Fruit fly (Drosophila melanogaster) whole organism, embryonic: ENCODE data around the gene Kdm3.
A peak's percentile ranks its signal among the peaks of the same experiment; 100 is the strongest.

Source experiments
- Bgb ChIP-seq: fragments of 200-800 bp; sonication (Bioruptor generic); IDR thresholded peaks from 2 replicates; pipeline ENCODE4 v1.3.6; 2022; ENCODE audit warnings: missing biosample characterization, missing genetic modification characterization; ENCODE audit not compliant: partially characterized antibody
- CG10274 ChIP-seq: fragments of 200-800 bp; sonication (Bioruptor generic); optimal IDR thresholded peaks from 3 replicates; lab custom pipeline; 2017; ENCODE audit warnings: missing biosample characterization, mild to moderate bottlenecking, missing genetic modification characterization
- CG10565 ChIP-seq: fragments of 200-800 bp; sonication (Bioruptor generic); optimal IDR thresholded peaks from 3 replicates; lab custom pipeline; 2016; ENCODE audit warnings: missing biosample characterization, mild to moderate bottlenecking, missing genetic modification characterization
- CG10959 ChIP-seq: fragments of 200-800 bp; sonication (Bioruptor generic); IDR thresholded peaks from 2 replicates; pipeline ENCODE4 v1.3.6; 2022; ENCODE audit warnings: missing biosample characterization, missing genetic modification characterization
- CG11695 ChIP-seq: fragments of 200-800 bp; sonication (Bioruptor generic); IDR thresholded peaks from 3 replicates; pipeline ENCODE4 v1.3.6; 2022; ENCODE audit warnings: missing biosample characterization, missing genetic modification characterization
- CG12104 ChIP-seq: fragments of 200-800 bp; sonication (Bioruptor generic); optimal IDR thresholded peaks from 3 replicates; lab custom pipeline; 2016; ENCODE audit warnings: missing biosample characterization, missing genetic modification characterization
- CG12155 ChIP-seq: fragments of 200-800 bp; sonication (Bioruptor generic); optimal IDR thresholded peaks from 3 replicates; lab custom pipeline; 2016; ENCODE audit warnings: missing biosample characterization, missing genetic modification characterization
- CG12219 ChIP-seq: fragments of 200-800 bp; sonication (Bioruptor generic); optimal IDR thresholded peaks from 3 replicates; lab custom pipeline; 2018; ENCODE audit warnings: missing biosample characterization, mild to moderate bottlenecking, missing genetic modification characterization
- CG16815 ChIP-seq: fragments of 200-800 bp; sonication (Bioruptor generic); optimal IDR thresholded peaks from 3 replicates; lab custom pipeline; 2017; ENCODE audit warnings: missing biosample characterization, mild to moderate bottlenecking, missing genetic modification characterization
- CG17359 ChIP-seq: fragments of 200-800 bp; sonication (Bioruptor generic); optimal IDR thresholded peaks from 3 replicates; lab custom pipeline; 2018; ENCODE audit warnings: missing biosample characterization, mild to moderate bottlenecking, missing genetic modification characterization, moderate library complexity
- CG18764 ChIP-seq: fragments of 200-800 bp; sonication (Bioruptor generic); optimal IDR thresholded peaks from 3 replicates; lab custom pipeline; 2016; ENCODE audit warnings: missing biosample characterization, missing genetic modification characterization
- CG2129 ChIP-seq: fragments of 200-800 bp; sonication (Bioruptor generic); IDR thresholded peaks from 2 replicates; pipeline ENCODE4 v1.3.6; 2022; ENCODE audit warnings: missing biosample characterization, missing genetic modification characterization; ENCODE audit not compliant: partially characterized antibody
- CG2712 ChIP-seq: fragments of 200-800 bp; optimal IDR thresholded peaks from 3 replicates; lab custom pipeline; 2019; ENCODE audit warnings: missing biosample characterization, mild to moderate bottlenecking, missing genetic modification characterization, moderate library complexity
- CG33557 ChIP-seq: fragments of 200-800 bp; sonication (Bioruptor generic); optimal IDR thresholded peaks from 2 replicates; lab custom pipeline; 2019; ENCODE audit warnings: missing biosample characterization, mild to moderate bottlenecking, missing genetic modification characterization, moderate library complexity
- CG34224 ChIP-seq: fragments of 200-800 bp; sonication (Bioruptor generic); IDR thresholded peaks from 3 replicates; pipeline ENCODE4 v1.3.6; 2022; ENCODE audit warnings: missing biosample characterization, missing genetic modification characterization; ENCODE audit not compliant: partially characterized antibody
- CG3847 ChIP-seq: fragments of 200-800 bp; sonication (Bioruptor generic); IDR thresholded peaks from 2 replicates; pipeline ENCODE4 v1.3.6; 2022; ENCODE audit warnings: missing biosample characterization, missing genetic modification characterization
- CG42726 ChIP-seq: fragments of 200-800 bp; sonication (Bioruptor generic); IDR thresholded peaks from 2 replicates; pipeline ENCODE4 v1.3.6; 2022; ENCODE audit warnings: missing biosample characterization, missing genetic modification characterization; ENCODE audit not compliant: partially characterized antibody
- CG4360 ChIP-seq: fragments of 200-800 bp; sonication (Bioruptor generic); IDR thresholded peaks from 2 replicates; pipeline ENCODE4 v1.3.6; 2022; ENCODE audit warnings: missing biosample characterization, missing genetic modification characterization
- CG4820 ChIP-seq: fragments of 200-800 bp; sonication (Bioruptor generic); optimal IDR thresholded peaks from 3 replicates; lab custom pipeline; 2016; ENCODE audit warnings: missing biosample characterization, missing genetic modification characterization
- CG7556 ChIP-seq: fragments of 200-800 bp; sonication (Bioruptor generic); optimal IDR thresholded peaks from 2 replicates; lab custom pipeline; 2017; ENCODE audit warnings: missing biosample characterization, mild to moderate bottlenecking, missing genetic modification characterization
- CG9437 ChIP-seq: fragments of 200-800 bp; sonication (Bioruptor generic); optimal IDR thresholded peaks from 2 replicates; lab custom pipeline; 2018; ENCODE audit warnings: missing biosample characterization, mild to moderate bottlenecking, missing genetic modification characterization
- CG9797 ChIP-seq: fragments of 200-800 bp; sonication (Bioruptor generic); optimal IDR thresholded peaks from 3 replicates; lab custom pipeline; 2018; ENCODE audit warnings: missing biosample characterization, mild to moderate bottlenecking, missing genetic modification characterization
- Camta ChIP-seq: fragments of 200-800 bp; sonication (Bioruptor generic); optimal IDR thresholded peaks from 2 replicates; lab custom pipeline; 2016; ENCODE audit warnings: missing biosample characterization, missing genetic modification characterization
- D ChIP-seq, 2 experiments: fragments of 200-800 bp in 1 of 2; fragments of >200 bp in 1 of 2; sonication (Bioruptor generic) in 1 of 2; optimal IDR thresholded peaks; 2 replicates in 1 of 2; 3 replicates in 1 of 2; lab custom pipeline; 2017; ENCODE audit warnings: mild to moderate bottlenecking in 1 of 2, missing biosample characterization in 1 of 2, missing genetic modification characterization in 1 of 2, missing genetic modification reagents in 1 of 2
- Dll ChIP-seq: fragments of 200-800 bp; sonication (Bioruptor generic); IDR thresholded peaks from 4 replicates; pipeline ENCODE4 v1.3.6; 2022; ENCODE audit warnings: missing biosample characterization, missing genetic modification characterization; ENCODE audit not compliant: partially characterized antibody
- Doc2 ChIP-seq: fragments of 200-800 bp; sonication (Bioruptor generic); IDR thresholded peaks from 2 replicates; pipeline ENCODE4 v1.3.6; 2022; ENCODE audit warnings: missing biosample characterization, missing genetic modification characterization
- Ets65A ChIP-seq: fragments of 200-800 bp; sonication (Bioruptor generic); peaks from one replicate; lab custom pipeline; 2016; ENCODE audit warnings: missing biosample characterization, missing genetic modification characterization
- Fer1 ChIP-seq: fragments of 200-800 bp; sonication (Bioruptor generic); optimal IDR thresholded peaks from 2 replicates; lab custom pipeline; 2017; ENCODE audit warnings: missing biosample characterization, mild to moderate bottlenecking, missing genetic modification characterization
- GATAe ChIP-seq: fragments of 200-800 bp; sonication (Bioruptor generic); conservative IDR thresholded peaks from 2 replicates; pipeline ENCODE4 v1.3.6; 2022; ENCODE audit warnings: missing biosample characterization, missing genetic modification characterization
- Hr3 ChIP-seq: fragments of 200-800 bp; sonication (Bioruptor generic); optimal IDR thresholded peaks from 3 replicates; lab custom pipeline; 2016; ENCODE audit warnings: missing biosample characterization, missing genetic modification characterization
- Hr51 ChIP-seq, 2 experiments: fragments of 200-800 bp; sonication (Bioruptor generic); optimal IDR thresholded peaks; 2 replicates in 1 of 2; 3 replicates in 1 of 2; lab custom pipeline; 2016 to 2018; ENCODE audit warnings: missing biosample characterization in 2 of 2, missing genetic modification characterization in 2 of 2, mild to moderate bottlenecking in 1 of 2, moderate library complexity in 1 of 2
- Max ChIP-seq: fragments of 200-800 bp; sonication (Bioruptor generic); optimal IDR thresholded peaks from 2 replicates; lab custom pipeline; 2016; ENCODE audit warnings: missing biosample characterization, mild to moderate bottlenecking, missing genetic modification characterization
- NC2β ChIP-seq: fragments of 200-800 bp; sonication (Bioruptor generic); optimal IDR thresholded peaks from 2 replicates; lab custom pipeline; 2016; ENCODE audit warnings: missing biosample characterization, missing genetic modification characterization
- NK7.1 ChIP-seq: fragments of 200-800 bp; sonication (Bioruptor generic); optimal IDR thresholded peaks from 3 replicates; lab custom pipeline; 2016; ENCODE audit warnings: missing biosample characterization, missing genetic modification characterization
- PHDP ChIP-seq: fragments of 200-800 bp; sonication (Bioruptor generic); optimal IDR thresholded peaks from 3 replicates; lab custom pipeline; 2018; ENCODE audit warnings: missing biosample characterization, mild to moderate bottlenecking, missing genetic modification characterization, moderate library complexity
- Pdp1 ChIP-seq, 2 experiments: fragments of 200-800 bp; sonication (Bioruptor generic); optimal IDR thresholded peaks; 3 replicates each; lab custom pipeline; 2016; ENCODE audit warnings: missing biosample characterization in 2 of 2, missing genetic modification characterization in 2 of 2, mild to moderate bottlenecking in 1 of 2, moderate library complexity in 1 of 2
- bcd ChIP-seq: fragments of 200-800 bp; sonication (Bioruptor generic); optimal IDR thresholded peaks from 2 replicates; lab custom pipeline; 2017; ENCODE audit warnings: missing biosample characterization, mild to moderate bottlenecking, missing genetic modification characterization
- bowl ChIP-seq: fragments of 200-800 bp; sonication (Bioruptor generic); IDR thresholded peaks from 2 replicates; pipeline ENCODE4 v1.3.6; 2022; ENCODE audit warnings: missing biosample characterization, missing genetic modification characterization
- da ChIP-seq: fragments of 200-800 bp; sonication (Bioruptor generic); optimal IDR thresholded peaks from 2 replicates; lab custom pipeline; 2016; ENCODE audit warnings: missing biosample characterization, missing genetic modification characterization
- gro ChIP-seq: fragments of 200-800 bp; sonication (Bioruptor generic); optimal IDR thresholded peaks from 2 replicates; lab custom pipeline; 2016; ENCODE audit warnings: missing biosample characterization, missing genetic modification characterization
- lilli ChIP-seq: fragments of 200-800 bp; sonication (Bioruptor generic); optimal IDR thresholded peaks from 3 replicates; lab custom pipeline; 2016; ENCODE audit warnings: missing biosample characterization, missing genetic modification characterization
- p53 ChIP-seq: fragments of 200-800 bp; sonication (Bioruptor generic); optimal IDR thresholded peaks from 2 replicates; lab custom pipeline; 2016; ENCODE audit warnings: missing biosample characterization, missing genetic modification characterization
- phol ChIP-seq: fragments of 200-800 bp; sonication (Bioruptor generic); optimal IDR thresholded peaks from 3 replicates; lab custom pipeline; 2018; ENCODE audit warnings: missing biosample characterization, mild to moderate bottlenecking, missing genetic modification characterization, moderate library complexity
- repo ChIP-seq: fragments of 200-800 bp; sonication (Bioruptor generic); optimal IDR thresholded peaks from 2 replicates; lab custom pipeline; 2016; ENCODE audit warnings: missing biosample characterization, missing genetic modification characterization
- ro ChIP-seq: fragments of 200-800 bp; sonication (Bioruptor generic); IDR thresholded peaks from 2 replicates; pipeline ENCODE4 v1.3.6; 2022; ENCODE audit warnings: missing biosample characterization, missing genetic modification characterization
- scrt ChIP-seq: fragments of 200-800 bp; sonication (Bioruptor generic); optimal IDR thresholded peaks from 2 replicates; lab custom pipeline; 2018; ENCODE audit warnings: missing biosample characterization, mild to moderate bottlenecking, missing genetic modification characterization, moderate library complexity
- unc-4 ChIP-seq: fragments of 200-800 bp; sonication (Bioruptor generic); IDR thresholded peaks from 2 replicates; pipeline ENCODE4 v1.3.6; 2022; ENCODE audit warnings: missing biosample characterization, missing genetic modification characterization; ENCODE audit not compliant: partially characterized antibody
- zen2 ChIP-seq: fragments of 200-800 bp; sonication (Bioruptor generic); IDR thresholded peaks from 3 replicates; pipeline ENCODE4 v1.3.6; 2022; ENCODE audit warnings: missing biosample characterization, missing genetic modification characterization; ENCODE audit not compliant: partially characterized antibody

Gene Kdm3

dm6 chr3R:9563240-9563992, 47.6 kb downstream of the Kdm3 start, which contains the start of the genes CG9393 and Vps45 (continued):
- peak; percentile 63 for TF ChIP-seq CG12155 (GFP tag; lab: Kevin White, UChicago)
- TF ChIP-seq repo (GFP tag; lab: Kevin White, UChicago) = no peak
- TF ChIP-seq phol = peak; percentile 76
- TF ChIP-seq CG10274 (GFP tag; lab: Kevin White, UChicago) = no peak
- peak; percentile 84 for TF ChIP-seq lilli
- no peak for TF ChIP-seq p53 (GFP tag; lab: Kevin White, UChicago)
- TF ChIP-seq GATAe (GFP tag; lab: Robert Waterston, UW) = peak; percentile 71
- TF ChIP-seq Fer1 (GFP tag; lab: Kevin White, UChicago) = peak; percentile 59
- no peak for TF ChIP-seq Doc2 (GFP tag; lab: Robert Waterston, UW)
- peak; percentile 53 for TF ChIP-seq CG9797 (GFP tag; lab: Kevin White, UChicago)
- peak; percentile 41 for TF ChIP-seq CG17359 (tag; lab: Kevin White, UChicago)
- TF ChIP-seq CG4820 (GFP tag; lab: Kevin White, UChicago) = peak; percentile 50
- peak; percentile 54 for TF ChIP-seq CG33557
- TF ChIP-seq NK7.1 (GFP tag; lab: Kevin White, UChicago) = no peak
- TF ChIP-seq CG34224 (GFP tag; lab: Robert Waterston, UW) = peak; percentile 91
- TF ChIP-seq Hr51 (GFP tag; optimal IDR thresholded peaks at IDR 0.05; lab: Kevin White, UChicago) = peak in 1 of 2 experiments; percentile 78
- peak; percentile 97 for TF ChIP-seq unc-4 (GFP tag; lab: Robert Waterston, UW)
- TF ChIP-seq ro (GFP tag; lab: Robert Waterston, UW) = no peak
- peak; percentile 55 for TF ChIP-seq bcd (GFP tag; lab: Kevin White, UChicago)
- TF ChIP-seq CG18764 = peak; percentile 33
- TF ChIP-seq CG9437 (GFP tag; lab: Kevin White, UChicago) = peak; percentile 42
- no peak for TF ChIP-seq CG10959 (GFP tag; lab: Robert Waterston, UW)
- TF ChIP-seq bowl (GFP tag; lab: Robert Waterston, UW) = no peak
- peak; percentile 97 for TF ChIP-seq Ets65A
- peak; percentile 94 for TF ChIP-seq Bgb
- TF ChIP-seq CG3847 (GFP tag; lab: Robert Waterston, UW) = peak; percentile 70
- no peak for TF ChIP-seq scrt (GFP tag; lab: Kevin White, UChicago)
- TF ChIP-seq CG7556 = peak; percentile 50
- TF ChIP-seq Max (GFP tag; lab: Kevin White, UChicago) = peak; percentile 80
- no peak for TF ChIP-seq CG11695
- peak; percentile 68 to 94 for TF ChIP-seq Pdp1 (GFP tag; optimal IDR thresholded peaks at IDR 0.05; lab: Kevin White, UChicago)
- peak; percentile 69 for TF ChIP-seq Hr3 (GFP tag; lab: Kevin White, UChicago)
- TF ChIP-seq CG2712 (tag; lab: Kevin White, UChicago) = peak; percentile 67
- peak; percentile 54 for TF ChIP-seq Camta (GFP tag; lab: Kevin White, UChicago)
- TF ChIP-seq PHDP = peak; percentile 55
- peak; percentile 56 for TF ChIP-seq gro
- TF ChIP-seq Dll = peak; percentile 95
- peak; percentile 52 for TF ChIP-seq NC2β (GFP tag; lab: Kevin White, UChicago)
- peak; percentile 75 for TF ChIP-seq CG2129
- no peak for TF ChIP-seq CG4360 (GFP tag; lab: Robert Waterston, UW)
- no peak for TF ChIP-seq CG10565
- TF ChIP-seq CG16815 (GFP tag; lab: Kevin White, UChicago) = peak; percentile 3
- TF ChIP-seq CG12104 (GFP tag; lab: Kevin White, UChicago) = peak; percentile 27
- no peak for TF ChIP-seq CG12219 (GFP tag; lab: Kevin White, UChicago)
- peak; percentile 57 for TF ChIP-seq da (GFP tag; lab: Kevin White, UChicago)
- TF ChIP-seq D (optimal IDR thresholded peaks at IDR 0.05; lab: Kevin White, UChicago) = no peak
- TF ChIP-seq D (GFP tag; optimal IDR thresholded peaks at IDR 0.05; lab: Kevin White, UChicago) = no peak
- peak; percentile 82 for TF ChIP-seq CG42726 (GFP tag; lab: Robert Waterston, UW)
- peak; percentile 81 for TF ChIP-seq zen2 (GFP tag; lab: Robert Waterston, UW)
